Fruit fly (Drosophila melanogaster) Kc167 (cell line): ENCODE data around the gene Dab.

Experiments
- Myc ChIP-seq: fragments of >200 bp; optimal IDR thresholded peaks from 2 replicates; lab custom pipeline; 2017; ENCODE audit warnings: missing external identifiers
- Sin3A ChIP-seq: fragments of >200 bp; optimal IDR thresholded peaks from 2 replicates; lab custom pipeline; 2018; ENCODE audit warnings: missing external identifiers
- h ChIP-seq: fragments of >200 bp; optimal IDR thresholded peaks from 3 replicates; lab custom pipeline; 2018; ENCODE audit warnings: missing external identifiers
- insv ChIP-seq: fragments of >200 bp; optimal IDR thresholded peaks from 3 replicates; lab custom pipeline; 2018; ENCODE audit warnings: missing external identifiers
- psq ChIP-seq: fragments of >200 bp; optimal IDR thresholded peaks from 2 replicates; lab custom pipeline; 2017; ENCODE audit warnings: missing external identifiers
- ttk ChIP-seq: sonication (Bioruptor generic); optimal IDR thresholded peaks from 2 replicates; lab custom pipeline; 2017; ENCODE audit warnings: missing external identifiers

Gene Dab

dm6 chr3L:16683007-16683406 is 28.9 kb upstream of the Dab start:
- TF ChIP-seq psq (lab: Kevin White, UChicago) (no peak), Sin3A (lab: Kevin White, UChicago) (no peak), ttk (no peak), h (no peak)

dm6 chr3L:16689491-16689890 is 22.4 kb upstream of the Dab start:
- no peak for TF ChIP-seq Myc (lab: Kevin White, UChicago)
- no peak for TF ChIP-seq Sin3A (lab: Kevin White, UChicago)
- TF ChIP-seq ttk = no peak

DNA sequence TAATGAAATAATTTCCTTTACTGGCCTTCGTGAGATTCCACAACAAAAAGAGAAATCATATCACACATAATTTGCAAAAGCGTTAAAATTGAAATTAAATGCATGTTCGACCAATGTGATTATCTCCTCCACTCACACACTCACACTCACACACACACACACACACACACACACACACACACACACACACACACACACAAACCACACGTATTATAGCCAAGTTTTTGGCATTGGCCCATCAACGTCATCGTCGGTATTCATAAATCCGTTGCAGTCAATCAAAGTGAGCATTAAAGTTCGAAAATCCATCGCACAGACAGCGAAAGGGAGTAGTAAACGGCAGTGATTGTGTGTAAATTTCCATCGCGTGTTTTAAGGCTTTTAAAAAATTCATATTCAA is 21.9 kb upstream of the Dab start:
- TF ChIP-seq h (no peak), insv (lab: Kevin White, UChicago) (no peak), Sin3A (lab: Kevin White, UChicago) (no peak), ttk (no peak), psq (lab: Kevin White, UChicago) (no peak)

dm6 chr3L:16693844-16694243 is 18.1 kb upstream of the Dab start:
- TF ChIP-seq psq (lab: Kevin White, UChicago) (no peak), Sin3A (lab: Kevin White, UChicago) (no peak), insv (lab: Kevin White, UChicago) (no peak), ttk (no peak), Myc (lab: Kevin White, UChicago) (no peak), h (no peak)

- TF ChIP-seq psq (lab: Kevin White, UChicago) = no peak
- TF ChIP-seq h = no peak
- no peak for TF ChIP-seq insv (lab: Kevin White, UChicago)
- TF ChIP-seq Sin3A (lab: Kevin White, UChicago) = no peak
- TF ChIP-seq Myc (lab: Kevin White, UChicago) = no peak
- no peak for TF ChIP-seq ttk
These were observed 16.7 kb upstream of the Dab start for dm6 chr3L:16695076-16695847.

- TF ChIP-seq psq (lab: Kevin White, UChicago) (no peak), insv (lab: Kevin White, UChicago) (no peak), Sin3A (lab: Kevin White, UChicago) (no peak), Myc (lab: Kevin White, UChicago) (no peak), h (no peak), ttk (no peak)
These were observed 14.9 kb upstream of the Dab start for dm6 chr3L:16697069-16697468.

DNA sequence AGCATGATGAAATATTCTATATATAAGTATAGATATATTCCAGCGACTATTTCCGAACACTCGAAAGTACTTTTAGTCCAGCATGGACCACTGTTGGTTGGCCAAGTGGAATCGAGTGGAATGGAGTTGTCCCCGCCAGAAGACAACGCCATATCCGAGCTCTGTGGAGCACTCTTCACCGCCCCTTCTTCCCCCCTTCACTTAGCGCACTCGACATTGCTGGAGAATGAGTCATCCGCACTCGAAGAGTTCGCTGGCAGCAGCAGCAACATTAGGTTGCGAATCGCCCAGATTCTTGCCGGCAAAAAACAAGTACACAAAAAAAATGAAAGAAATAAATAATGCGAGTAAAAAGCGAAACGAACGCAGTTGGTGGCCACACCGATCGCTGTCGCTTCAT is 13.8 kb upstream of the Dab start:
- TF ChIP-seq psq (lab: Kevin White, UChicago) (no peak), h (no peak), insv (lab: Kevin White, UChicago) (no peak), Myc (lab: Kevin White, UChicago) (no peak), ttk (no peak), Sin3A (lab: Kevin White, UChicago) (no peak)

DNA sequence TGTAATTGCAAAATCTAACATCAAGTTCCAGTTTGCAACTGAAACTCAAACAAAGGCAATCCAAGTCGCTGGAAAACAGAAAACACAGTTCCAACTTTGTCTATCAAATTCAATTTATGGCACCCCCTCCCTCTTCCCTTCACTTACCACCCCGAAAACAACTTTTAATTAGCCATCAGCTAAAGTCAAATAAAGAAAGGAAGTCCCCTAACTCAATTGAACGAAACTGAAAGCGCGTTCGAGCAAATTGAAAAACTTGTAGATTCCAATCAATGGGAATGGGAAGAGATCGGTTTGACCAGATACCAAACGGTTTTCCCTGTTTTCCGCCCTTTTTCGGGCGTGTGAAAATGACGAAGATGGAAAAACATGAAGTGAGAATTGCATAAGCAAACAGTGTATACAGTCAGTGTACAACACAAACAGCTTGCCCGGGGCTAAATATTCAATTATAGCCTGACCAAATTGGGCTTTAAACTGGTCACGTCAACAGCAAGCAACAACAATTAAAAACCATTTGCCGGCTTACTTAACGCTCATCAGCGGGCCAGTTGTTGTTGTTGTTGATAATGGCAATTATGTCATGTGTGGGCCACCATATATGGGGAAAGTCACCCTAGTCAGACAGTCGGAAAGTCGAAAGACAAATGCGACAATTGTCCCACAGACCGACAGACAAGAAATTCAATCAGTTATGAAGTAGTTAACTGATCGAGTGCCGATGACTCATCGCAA is 12.5 kb upstream of the Dab start:
- TF ChIP-seq psq (lab: Kevin White, UChicago) = no peak
- no peak for TF ChIP-seq Myc (lab: Kevin White, UChicago)
- no peak for TF ChIP-seq Sin3A (lab: Kevin White, UChicago)
- no peak for TF ChIP-seq ttk
- no peak for TF ChIP-seq insv (lab: Kevin White, UChicago)
- no peak for TF ChIP-seq h

DNA sequence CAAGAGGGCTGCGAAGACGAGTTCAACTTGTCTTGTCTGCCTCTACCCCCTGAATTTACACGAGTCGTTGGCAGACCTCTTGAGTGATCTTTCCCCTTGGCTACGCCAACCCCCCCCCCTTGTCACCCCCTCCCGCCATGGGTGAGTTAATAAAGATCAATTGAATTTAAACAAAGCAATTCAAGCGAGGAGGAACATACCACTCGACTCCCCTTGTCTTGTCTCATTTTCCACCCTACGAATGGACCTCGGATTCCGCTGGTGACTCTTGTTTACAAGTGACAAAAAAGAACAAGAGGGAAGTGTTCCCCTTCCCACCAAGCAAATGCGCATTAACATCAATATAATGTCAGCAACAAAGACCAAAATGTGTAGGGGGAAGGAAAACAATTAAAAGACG is 9.1 kb upstream of the Dab start:
- TF ChIP-seq psq (lab: Kevin White, UChicago) (no peak), ttk (no peak), Myc (lab: Kevin White, UChicago) (no peak), Sin3A (lab: Kevin White, UChicago) (no peak), insv (lab: Kevin White, UChicago) (no peak), h (no peak)

- TF ChIP-seq h (no peak), psq (lab: Kevin White, UChicago) (no peak), ttk (no peak), insv (lab: Kevin White, UChicago) (no peak), Sin3A (lab: Kevin White, UChicago) (no peak), Myc (lab: Kevin White, UChicago) (no peak)
These were observed 7.7 kb upstream of the Dab start for dm6 chr3L:16704251-16704650.

DNA sequence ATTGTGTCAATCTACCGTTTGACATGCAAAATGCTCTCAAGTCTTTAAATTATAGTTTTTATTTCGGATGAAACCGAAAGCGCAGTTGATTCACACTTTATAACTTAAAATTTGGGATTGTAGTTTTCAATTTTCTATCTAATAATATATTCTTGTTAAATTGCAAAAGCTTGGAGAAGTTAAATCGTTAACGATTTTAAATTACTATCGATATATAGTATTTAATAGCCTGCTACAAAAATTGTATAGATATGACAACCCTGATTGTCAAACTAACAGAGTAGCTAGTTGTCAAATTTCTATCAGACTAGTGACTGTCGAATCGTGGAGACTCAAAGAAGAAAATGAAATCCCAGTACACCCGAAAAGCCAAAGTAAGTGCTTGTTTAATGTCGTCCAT is 7.3 kb upstream of the Dab start, which contains the start of gene CG9692:
TSS of gene CG9692 (plus strand) at position 301 of the 400 bp plus-strand sequence.
- TF ChIP-seq psq (lab: Kevin White, UChicago) (no peak), Myc (lab: Kevin White, UChicago) (no peak), h (no peak), insv (lab: Kevin White, UChicago) (no peak)

- TF ChIP-seq insv (lab: Kevin White, UChicago) (no peak), ttk (no peak), psq (lab: Kevin White, UChicago) (no peak), Myc (lab: Kevin White, UChicago) (no peak), h (no peak), Sin3A (lab: Kevin White, UChicago) (no peak)
These were observed 6.3 kb upstream of the Dab start for dm6 chr3L:16705630-16706029.
